Worm (Caenorhabditis elegans) whole organism, L4 larva: ENCODE results near the gene pdhk-2.

ENCODE experiments used
- D1046.2 ChIP-seq: fragments of 200-800 bp; sonication (Bioruptor generic); IDR thresholded peaks from 2 replicates; pipeline ENCODE4 v1.3.6; 2022; ENCODE audit warnings: missing genetic modification characterization, missing compliant biosample characterization
- T20F7.1 ChIP-seq: fragments of 200-800 bp; sonication (Bioruptor generic); optimal IDR thresholded peaks from 2 replicates; lab custom pipeline; 2018; ENCODE audit warnings: mild to moderate bottlenecking, missing genetic modification characterization, missing compliant biosample characterization
- Y48G9A.11 ChIP-seq: fragments of 200-800 bp; sonication (Bioruptor generic); IDR thresholded peaks from 2 replicates; pipeline ENCODE4 v1.3.6; 2022; ENCODE audit warnings: missing genetic modification reagents, missing genetic modification characterization, missing compliant biosample characterization
- Y75B8A.6 ChIP-seq: fragments of 200-800 bp; sonication (Bioruptor generic); IDR thresholded peaks from 2 replicates; pipeline ENCODE4 v1.3.6; 2022; ENCODE audit warnings: missing genetic modification reagents, missing genetic modification characterization, missing compliant biosample characterization
- ama-1 ChIP-seq: fragments of 150-350 bp; optimal IDR thresholded peaks from 2 replicates; lab custom pipeline; 2014; ENCODE audit warnings: inconsistent platforms, mixed read lengths
- arid-1 ChIP-seq: fragments of 200-800 bp; sonication (Bioruptor generic); conservative IDR thresholded peaks from 2 replicates; pipeline ENCODE4 v1.3.6; 2022; ENCODE audit warnings: missing genetic modification reagents, missing genetic modification characterization, missing compliant biosample characterization
- ceh-28 ChIP-seq: fragments of 150-350 bp; optimal IDR thresholded peaks from 2 replicates; lab custom pipeline; 2014; ENCODE audit warnings: missing biosample characterization, missing genetic modification reagents, missing genetic modification characterization
- ces-1 ChIP-seq: fragments of 150-350 bp; sonication (generic microtip); optimal IDR thresholded peaks from 4 replicates; lab custom pipeline; 2014; ENCODE audit warnings: missing biosample characterization, missing genetic modification reagents, missing genetic modification characterization
- daf-16 ChIP-seq, 3 experiments: sonication (generic microtip); optimal IDR thresholded peaks; 2 replicates each; lab custom pipeline; 2016 to 2017; ENCODE audit warnings: missing genetic modification characterization in 3 of 3, missing genetic modification reagents in 3 of 3, mild to moderate bottlenecking in 2 of 3, missing compliant biosample characterization in 2 of 3, missing biosample characterization in 1 of 3, moderate library complexity in 1 of 3
- dmd-6 ChIP-seq: fragments of 200-800 bp; sonication (Bioruptor generic); IDR thresholded peaks from 2 replicates; pipeline ENCODE4 v1.3.6; 2022; ENCODE audit warnings: missing genetic modification reagents, missing genetic modification characterization, missing compliant biosample characterization
- dmd-8 ChIP-seq: fragments of 200-800 bp; sonication (Bioruptor generic); IDR thresholded peaks from 2 replicates; pipeline ENCODE4 v1.3.6; 2022; ENCODE audit warnings: missing genetic modification characterization, missing compliant biosample characterization
- dpl-1 ChIP-seq: fragments of 150-350 bp; optimal IDR thresholded peaks from 2 replicates; lab custom pipeline; 2014; ENCODE audit warnings: missing biosample characterization, missing genetic modification reagents, missing genetic modification characterization
- dve-1 ChIP-seq: sonication (generic microtip); optimal IDR thresholded peaks from 2 replicates; lab custom pipeline; 2017; ENCODE audit warnings: antibody characterized with exemption, mild to moderate bottlenecking, missing genetic modification characterization, missing compliant biosample characterization; ENCODE audit not compliant: insufficient read depth
- egl-27 ChIP-seq: sonication (generic microtip); optimal IDR thresholded peaks from 3 replicates; lab custom pipeline; 2017; ENCODE audit warnings: missing biosample characterization, missing genetic modification reagents, missing genetic modification characterization
- hif-1 ChIP-seq, 2 experiments: sonication (generic microtip); optimal IDR thresholded peaks; 2 replicates each; lab custom pipeline; 2016 to 2017; ENCODE audit warnings: missing compliant biosample characterization in 2 of 2, missing genetic modification characterization in 2 of 2, missing genetic modification reagents in 2 of 2, missing genotype in 2 of 2, mild to moderate bottlenecking in 1 of 2
- hlh-11 ChIP-seq: fragments of 200-800 bp; sonication (Bioruptor generic); optimal IDR thresholded peaks from 2 replicates; lab custom pipeline; 2018; ENCODE audit warnings: mild to moderate bottlenecking, missing genetic modification characterization, missing compliant biosample characterization
- hlh-30 ChIP-seq: sonication (generic microtip); optimal IDR thresholded peaks from 2 replicates; lab custom pipeline; 2017; ENCODE audit warnings: antibody characterized with exemption, mild to moderate bottlenecking, missing genetic modification characterization, missing compliant biosample characterization; ENCODE audit not compliant: insufficient read depth
- hmg-1.1 ChIP-seq: fragments of 200-800 bp; sonication (Bioruptor generic); IDR thresholded peaks from 2 replicates; pipeline ENCODE4 v1.3.6; 2022; ENCODE audit warnings: missing genetic modification reagents, missing genetic modification characterization, missing compliant biosample characterization
- lin-38 ChIP-seq: fragments of 200-800 bp; sonication (Bioruptor generic); IDR thresholded peaks from 2 replicates; pipeline ENCODE4 v1.3.6; 2022; ENCODE audit warnings: missing genetic modification reagents, missing genetic modification characterization, missing compliant biosample characterization
- lsy-2 ChIP-seq, 2 experiments: fragments of 150-350 bp in 1 of 2; sonication (generic microtip) in 1 of 2; optimal IDR thresholded peaks; 2 replicates each; lab custom pipeline; 2014 to 2017; ENCODE audit warnings: missing biosample characterization in 2 of 2, missing genetic modification characterization in 2 of 2
- mdl-1 ChIP-seq, 2 experiments: fragments of 150-350 bp in 1 of 2; sonication (generic microtip) in 1 of 2; optimal IDR thresholded peaks; 2 replicates each; lab custom pipeline; 2014 to 2017; ENCODE audit warnings: missing biosample characterization in 2 of 2, missing genetic modification characterization in 2 of 2
- mep-1 ChIP-seq: fragments of 150-350 bp; sonication (generic microtip); optimal IDR thresholded peaks from 3 replicates; lab custom pipeline; 2014; ENCODE audit warnings: missing biosample characterization, missing genetic modification characterization
- mes-2 ChIP-seq: sonication (generic microtip); optimal IDR thresholded peaks from 2 replicates; lab custom pipeline; 2016; ENCODE audit warnings: missing genotype, mild to moderate bottlenecking, missing genetic modification characterization, missing compliant biosample characterization; ENCODE audit not compliant: poor library complexity, severe bottlenecking
- mxl-3 ChIP-seq: fragments of 200-800 bp; sonication (Bioruptor generic); optimal IDR thresholded peaks from 2 replicates; lab custom pipeline; 2018; ENCODE audit warnings: mild to moderate bottlenecking, missing genetic modification characterization, missing compliant biosample characterization
- nhr-11 ChIP-seq: fragments of 150-350 bp; optimal IDR thresholded peaks from 2 replicates; lab custom pipeline; 2014; ENCODE audit warnings: missing biosample characterization, missing genetic modification characterization
- nhr-28 ChIP-seq: fragments of 150-350 bp; optimal IDR thresholded peaks from 2 replicates; lab custom pipeline; 2014; ENCODE audit warnings: missing biosample characterization, missing genetic modification characterization
- nhr-6 ChIP-seq: fragments of 150-350 bp; optimal IDR thresholded peaks from 2 replicates; lab custom pipeline; 2014; ENCODE audit warnings: missing biosample characterization, missing genetic modification characterization
- nhr-76 ChIP-seq: fragments of 150-350 bp; optimal IDR thresholded peaks from 2 replicates; lab custom pipeline; 2014; ENCODE audit warnings: missing biosample characterization, missing genetic modification characterization
- pha-4 ChIP-seq, 2 experiments: fragments of 150-350 bp in 1 of 2; fragments of 200-800 bp in 1 of 2; sonication (Bioruptor generic) in 1 of 2; IDR thresholded peaks in 1 of 2; optimal IDR thresholded peaks in 1 of 2; 2 replicates each; pipeline versions ENCODE4 v1.3.6 to Lab custom; 2014 to 2022; ENCODE audit warnings: missing genetic modification characterization in 2 of 2, missing genetic modification reagents in 2 of 2, missing biosample characterization in 1 of 2, missing compliant biosample characterization in 1 of 2
- php-3 ChIP-seq: fragments of 200-800 bp; sonication (Bioruptor generic); IDR thresholded peaks from 2 replicates; pipeline ENCODE4 v1.3.6; 2022; ENCODE audit warnings: missing genetic modification reagents, missing genetic modification characterization, missing compliant biosample characterization
- rbr-2 ChIP-seq: sonication (generic microtip); optimal IDR thresholded peaks from 2 replicates; lab custom pipeline; 2016; ENCODE audit warnings: missing genotype, missing genetic modification characterization, missing compliant biosample characterization
- sdz-12 ChIP-seq: fragments of 200-800 bp; sonication (Bioruptor generic); optimal IDR thresholded peaks from 2 replicates; lab custom pipeline; 2018; ENCODE audit warnings: mild to moderate bottlenecking, missing genetic modification characterization, missing compliant biosample characterization
- snpc-1.2 ChIP-seq: fragments of 200-800 bp; sonication (Bioruptor generic); IDR thresholded peaks from 2 replicates; pipeline ENCODE4 v1.3.6; 2022; ENCODE audit warnings: missing genetic modification reagents, missing genetic modification characterization, missing compliant biosample characterization
- spr-1 ChIP-seq: sonication (generic microtip); optimal IDR thresholded peaks from 2 replicates; lab custom pipeline; 2016; ENCODE audit warnings: mild to moderate bottlenecking, missing genetic modification characterization, missing compliant biosample characterization
- tag-97 ChIP-seq: fragments of 200-800 bp; sonication (Bioruptor generic); IDR thresholded peaks from 2 replicates; pipeline ENCODE4 v1.3.6; 2022; ENCODE audit warnings: missing genetic modification characterization, missing compliant biosample characterization
- tra-1 ChIP-seq: fragments of 200-800 bp; sonication (Bioruptor generic); IDR thresholded peaks from 2 replicates; pipeline ENCODE4 v1.3.6; 2022; ENCODE audit warnings: missing genetic modification reagents, missing genetic modification characterization, missing compliant biosample characterization
- unc-130 ChIP-seq: sonication (generic microtip); optimal IDR thresholded peaks from 2 replicates; lab custom pipeline; 2016; ENCODE audit warnings: missing genetic modification reagents, missing genetic modification characterization, missing compliant biosample characterization
- unc-39 ChIP-seq: sonication (generic microtip); optimal IDR thresholded peaks from 2 replicates; lab custom pipeline; 2017; ENCODE audit warnings: missing biosample characterization, missing genetic modification characterization
- zfp-3 ChIP-seq: fragments of 200-800 bp; sonication (Bioruptor generic); conservative IDR thresholded peaks from 2 replicates; pipeline ENCODE4 v1.3.6; 2022; ENCODE audit warnings: missing genetic modification reagents, missing genetic modification characterization, missing compliant biosample characterization
- ztf-7 ChIP-seq: fragments of 150-350 bp; optimal IDR thresholded peaks from 2 replicates; lab custom pipeline; 2014; ENCODE audit warnings: missing biosample characterization, missing genetic modification characterization

The pdhk-2 gene

ce11 chrIII:8693322-8693721 is 47.9 kb downstream of the pdhk-2 start, which contains the start of gene B0303.7:
Gene B0303.7, plus strand, starts transcription at chrIII:8693622.
- TF ChIP-seq snpc-1.2 (GFP tag; lab: Robert Waterston, UW) (no peak), ama-1 (lab: Kevin White, UChicago) (peak; percentile 17)

- TF ChIP-seq mxl-3 (peak; percentile 57), ztf-7 (peak; percentile 85), mes-2 (tag; lab: Kevin White, UChicago) (peak; percentile 65), tag-97 (GFP tag; lab: Robert Waterston, UW) (no peak), hif-1 (tag; optimal IDR thresholded peaks at IDR 0.05; lab: Kevin White, UChicago) (peak in 1 of 2 experiments; percentile 6), dpl-1 (GFP tag; lab: Kevin White, UChicago) (peak; percentile 7), daf-16 (GFP tag; optimal IDR thresholded peaks at IDR 0.05; lab: Kevin White, UChicago) (no peak), daf-16 (tag; optimal IDR thresholded peaks at IDR 0.05; lab: Kevin White, UChicago) (peak; percentile 46), Y75B8A.6 (GFP tag; lab: Robert Waterston, UW) (no peak), rbr-2 (peak; percentile 41), arid-1 (GFP tag; lab: Robert Waterston, UW) (no peak), mdl-1 (tag; optimal IDR thresholded peaks at IDR 0.05; lab: Kevin White, UChicago) (peak in 1 of 2 experiments; percentile 69), ces-1 (GFP tag; lab: Kevin White, UChicago) (no peak), nhr-76 (tag; lab: Kevin White, UChicago) (no peak), T20F7.1 (GFP tag; lab: Kevin White, UChicago) (peak; percentile 52), dve-1 (tag; lab: Kevin White, UChicago) (peak; percentile 48), ceh-28 (tag; lab: Kevin White, UChicago) (peak; percentile 47), lsy-2 (tag; optimal IDR thresholded peaks at IDR 0.05; lab: Kevin White, UChicago) (peak in 1 of 2 experiments; percentile 78), hmg-1.1 (GFP tag; lab: Robert Waterston, UW) (0 out of 2 replicates have a peak, but pooled peaks have one; percentile 34), nhr-28 (tag; lab: Kevin White, UChicago) (peak; percentile 65), hlh-30 (tag; lab: Kevin White, UChicago) (peak; percentile 90), mep-1 (peak; percentile 82), dmd-8 (no peak), hlh-11 (tag; lab: Kevin White, UChicago) (peak; percentile 63), D1046.2 (GFP tag; lab: Robert Waterston, UW) (no peak), php-3 (GFP tag; lab: Robert Waterston, UW) (no peak), pha-4 (GFP tag; IDR thresholded peaks at IDR 0.05; lab: Robert Waterston, UW) (no peak), pha-4 (tag; optimal IDR thresholded peaks at IDR 0.05; lab: Kevin White, UChicago) (peak; percentile 45), lin-38 (GFP tag; lab: Robert Waterston, UW) (0 out of 2 replicates have a peak, but pooled peaks have one; percentile 28)
Observed at ce11 chrIII:8689655-8690054, 51.6 kb downstream of the pdhk-2 start, which contains the start of gene B0303.4. Gene B0303.4, plus strand, starts transcription at chrIII:8689850.

ce11 chrIII:8689143-8689542 is 52.1 kb downstream of the pdhk-2 start:
- no peak for TF ChIP-seq spr-1 (tag; lab: Kevin White, UChicago)
- TF ChIP-seq unc-130 (GFP tag; lab: Kevin White, UChicago) = peak; percentile 45

- TF ChIP-seq zfp-3 (GFP tag; lab: Robert Waterston, UW) = 0 out of 2 replicates have a peak, but pooled peaks have one; percentile 7
- peak; percentile 25 for TF ChIP-seq ceh-28 (tag; lab: Kevin White, UChicago)
- peak in 1 of 2 experiments; percentile 68 for TF ChIP-seq mdl-1 (tag; optimal IDR thresholded peaks at IDR 0.05; lab: Kevin White, UChicago)
- no peak for TF ChIP-seq daf-16 (GFP tag; optimal IDR thresholded peaks at IDR 0.05; lab: Kevin White, UChicago)
- peak; percentile 77 for TF ChIP-seq daf-16 (tag; optimal IDR thresholded peaks at IDR 0.05; lab: Kevin White, UChicago)
- peak; percentile 37 for TF ChIP-seq T20F7.1 (GFP tag; lab: Kevin White, UChicago)
- peak; percentile 65 for TF ChIP-seq mep-1
- TF ChIP-seq sdz-12 (GFP tag; lab: Kevin White, UChicago) = no peak
- peak; percentile 89 for TF ChIP-seq mxl-3
- TF ChIP-seq dve-1 (tag; lab: Kevin White, UChicago) = peak; percentile 71
- TF ChIP-seq unc-39 (tag; lab: Kevin White, UChicago) = no peak
- no peak for TF ChIP-seq Y48G9A.11 (GFP tag; lab: Robert Waterston, UW)
- TF ChIP-seq nhr-6 (tag; lab: Kevin White, UChicago) = no peak
- TF ChIP-seq nhr-11 (tag; lab: Kevin White, UChicago) = peak; percentile 82
- peak; percentile 96 for TF ChIP-seq nhr-28 (tag; lab: Kevin White, UChicago)
- TF ChIP-seq egl-27 = no peak
- peak; percentile 81 for TF ChIP-seq hlh-30 (tag; lab: Kevin White, UChicago)
- peak; percentile 79 for TF ChIP-seq hlh-11 (tag; lab: Kevin White, UChicago)
- peak; percentile 49 for TF ChIP-seq dmd-6 (GFP tag; lab: Robert Waterston, UW)
- 0 out of 2 replicates have a peak, but pooled peaks have one; percentile 40 for TF ChIP-seq tra-1
Observed at ce11 chrIII:8688438-8688946, 52.7 kb downstream of the pdhk-2 start, which contains the start of gene hadb-1. Gene hadb-1, minus strand, starts transcription at chrIII:8688488.
